Fruit fly (Drosophila melanogaster): ENCODE data around the gene CG4045.

Gene CG4045

dm6 chrX:2083678-2084162, 8.0 kb upstream of the CG4045 start (continued):
- TF ChIP-seq CG15696 (tag; optimal IDR thresholded peaks at IDR 0.05) (peak; percentile 23), dati (GFP tag; IDR thresholded peaks at IDR 0.05) (peak; percentile 62), Hmr (GFP tag; optimal IDR thresholded peaks at IDR 0.05) (peak; percentile 77), CG30431 (GFP tag; optimal IDR thresholded peaks at IDR 0.05) (peak; percentile 77), dm (GFP tag; optimal IDR thresholded peaks at IDR 0.05) (peak; percentile 74), NC2β (GFP tag; optimal IDR thresholded peaks at IDR 0.05) (peak; percentile 77), chn (GFP tag; optimal IDR thresholded peaks at IDR 0.05) (peak; percentile 89), Blimp-1 (GFP tag; optimal IDR thresholded peaks at IDR 0.05) (peak; percentile 84), CG32772 (GFP tag; IDR thresholded peaks at IDR 0.05) (peak; percentile 83), fu2 (GFP tag; optimal IDR thresholded peaks at IDR 0.05) (peak; percentile 46), CG9817 (tag; optimal IDR thresholded peaks at IDR 0.05) (peak; percentile 48), CG14667 (GFP tag; IDR thresholded peaks at IDR 0.05) (peak; percentile 81)

dm6 chrX:2083109-2083508, 7.4 kb upstream of the CG4045 start:
- TF ChIP-seq CG4854 (GFP tag; optimal IDR thresholded peaks at IDR 0.05), result peak; percentile 0
- peak; percentile 36 for TF ChIP-seq CG13296 (GFP tag; optimal IDR thresholded peaks at IDR 0.05)
- peak; percentile 26; the same call in 1 of the 2 replicates for TF ChIP-seq ap (GFP tag; IDR thresholded peaks at IDR 0.05)
- TF ChIP-seq ewg (GFP tag; optimal IDR thresholded peaks at IDR 0.05), result no peak
- TF ChIP-seq CG12071 (GFP tag; optimal IDR thresholded peaks at IDR 0.05), result peak; percentile 53
- TF ChIP-seq nerfin-2 (GFP tag; IDR thresholded peaks at IDR 0.05; ENCODE audit: partially characterized antibody), result no peak
- TF ChIP-seq br (optimal IDR thresholded peaks at IDR 0.05), result no peak
- peak; percentile 41; the same call in 2 of the 3 replicates for TF ChIP-seq tgo (GFP tag; IDR thresholded peaks at IDR 0.05)
- no peak for TF ChIP-seq cato (GFP tag; optimal IDR thresholded peaks at IDR 0.05; ENCODE audit: borderline replicate concordance)
- TF ChIP-seq Doc3 (GFP tag; IDR thresholded peaks at IDR 0.05; ENCODE audit: partially characterized antibody), result no peak
- TF ChIP-seq Antp (GFP tag; optimal IDR thresholded peaks at IDR 0.05), result peak; percentile 18
- TF ChIP-seq emc (GFP tag; optimal IDR thresholded peaks at IDR 0.05), result no peak
- no peak for TF ChIP-seq CG17361 (GFP tag; IDR thresholded peaks at IDR 0.05)
- no peak for TF ChIP-seq YL-1 (GFP tag; optimal IDR thresholded peaks at IDR 0.05)
- no peak; the same call in 1 of the 2 replicates for TF ChIP-seq E2f2 (GFP tag; IDR thresholded peaks at IDR 0.05)
- no peak for TF ChIP-seq nau (GFP tag; optimal IDR thresholded peaks at IDR 0.05)
- no peak for TF ChIP-seq CG12104 (GFP tag; optimal IDR thresholded peaks at IDR 0.05)
- no peak for TF ChIP-seq CG4360 (GFP tag; IDR thresholded peaks at IDR 0.05)
- no peak for TF ChIP-seq ttk (GFP tag; IDR thresholded peaks at IDR 0.05)
- TF ChIP-seq lmd (GFP tag; IDR thresholded peaks at IDR 0.05), result peak; percentile 78
- TF ChIP-seq eyg (GFP tag; optimal IDR thresholded peaks at IDR 0.05), result no peak
- TF ChIP-seq CG7987 (GFP tag; optimal IDR thresholded peaks at IDR 0.05), result no peak
- TF ChIP-seq Bteb2 (GFP tag; optimal IDR thresholded peaks at IDR 0.05), result peak; percentile 39
- peak; percentile 90 for TF ChIP-seq grau (tag; optimal IDR thresholded peaks at IDR 0.05)
- peak; percentile 42; the same call in 1 of the 2 replicates for TF ChIP-seq CG10321 (GFP tag; IDR thresholded peaks at IDR 0.05)
- peak; percentile 40 for TF ChIP-seq Usf (GFP tag; optimal IDR thresholded peaks at IDR 0.05)
- TF ChIP-seq nmo (GFP tag; optimal IDR thresholded peaks at IDR 0.05), result peak; percentile 30
- TF ChIP-seq ato (GFP tag; IDR thresholded peaks at IDR 0.05; ENCODE audit: partially characterized antibody), result no peak
- peak; percentile 42; the same call in 1 of the 2 replicates for TF ChIP-seq CG8765 (GFP tag; IDR thresholded peaks at IDR 0.05)
- TF ChIP-seq Aef1 (GFP tag; IDR thresholded peaks at IDR 0.05), result peak; percentile 53; the same call in 2 of the 3 replicates
- peak; percentile 27 for TF ChIP-seq sd (tag; optimal IDR thresholded peaks at IDR 0.05)
- TF ChIP-seq GATAe (GFP tag; conservative IDR thresholded peaks at IDR 0.05), result no peak
- TF ChIP-seq so (GFP tag; IDR thresholded peaks at IDR 0.05), result peak; percentile 72; the same call in 2 of the 3 replicates
- TF ChIP-seq sqz (GFP tag; optimal IDR thresholded peaks at IDR 0.05), result no peak
- peak; percentile 29 for TF ChIP-seq CG8944 (GFP tag; optimal IDR thresholded peaks at IDR 0.05)
- TF ChIP-seq CG12942 (GFP tag; optimal IDR thresholded peaks at IDR 0.05), result no peak
- no peak for TF ChIP-seq tna (GFP tag; IDR thresholded peaks at IDR 0.05; ENCODE audit: partially characterized antibody)
- peak; percentile 54; the same call in 1 of the 3 replicates for TF ChIP-seq Mrtf (GFP tag; IDR thresholded peaks at IDR 0.05)
- TF ChIP-seq Spps (tag; optimal IDR thresholded peaks at IDR 0.05), result no peak

Data from whole organism, embryonic.